Worm (Caenorhabditis elegans): Measurements from ENCODE around the gene nspg-7.1.

DNA sequence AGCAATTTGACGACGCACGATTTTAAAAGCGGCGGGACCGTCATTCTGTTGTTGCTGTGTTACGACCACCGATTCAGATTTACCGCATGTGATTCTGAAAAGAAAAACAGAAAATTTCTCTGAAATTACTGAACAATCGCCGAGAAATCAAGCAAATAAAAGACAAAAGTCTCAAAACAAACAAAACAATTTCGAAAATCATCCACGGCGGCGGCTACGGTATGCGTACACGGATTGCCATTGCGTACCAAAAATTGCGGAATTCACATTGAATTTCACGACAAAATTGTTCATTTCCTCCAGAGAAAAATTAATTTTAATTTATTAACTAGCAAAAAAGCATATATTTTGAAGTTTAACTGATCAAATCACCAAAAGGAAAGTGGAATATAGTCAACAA is 35.8 kb upstream of the nspg-7.1 start, which contains the start of gene pezo-1:
- TF ChIP-seq madf-9 (GFP tag; conservative IDR thresholded peaks at IDR 0.05) (no peak), unc-130 (GFP tag; optimal IDR thresholded peaks at IDR 0.05) (no peak), lin-13 (GFP tag; optimal IDR thresholded peaks at IDR 0.05) (no peak), lsy-2 (tag; optimal IDR thresholded peaks at IDR 0.05) (peak in 1 of 2 experiments; percentile 48), unc-39 (tag; optimal IDR thresholded peaks at IDR 0.05) (no peak)
